Worm (Caenorhabditis elegans): ENCODE results near the gene F58A4.6.

F58A4.6 gene

ce11 chrIII:9614211-9614610, at the start of gene F58A4.6, which contains the start of gene pri-1 (continued):
- TF ChIP-seq vab-15 (tag; optimal IDR thresholded peaks at IDR 0.05): no peak
- TF ChIP-seq blmp-1 (tag; optimal IDR thresholded peaks at IDR 0.05): peak; percentile 7
- no peak for TF ChIP-seq aly-2 (tag; optimal IDR thresholded peaks at IDR 0.05)
- TF ChIP-seq nhr-19 (GFP tag; conservative IDR thresholded peaks at IDR 0.05): no peak; the same call in 1 of the 2 replicates
- TF ChIP-seq unc-30 (tag; optimal IDR thresholded peaks at IDR 0.05): no peak
- TF ChIP-seq ceh-88 (GFP tag; IDR thresholded peaks at IDR 0.05): no peak
- TF ChIP-seq nhr-76 (tag; optimal IDR thresholded peaks at IDR 0.05): no peak
- TF ChIP-seq xbp-1 (tag; optimal IDR thresholded peaks at IDR 0.05): no peak
- TF ChIP-seq skn-1 (tag; optimal IDR thresholded peaks at IDR 0.05): peak; percentile 12
- TF ChIP-seq pax-3 (tag; optimal IDR thresholded peaks at IDR 0.05): no peak
- TF ChIP-seq ceh-8 (GFP tag; optimal IDR thresholded peaks at IDR 0.05): no peak
- TF ChIP-seq sup-37 (GFP tag; optimal IDR thresholded peaks at IDR 0.05): no peak
- no peak for TF ChIP-seq nhr-237 (tag; optimal IDR thresholded peaks at IDR 0.05)
- TF ChIP-seq fos-1 (tag; optimal IDR thresholded peaks at IDR 0.05): no peak
- no peak for TF ChIP-seq nhr-11 (tag; optimal IDR thresholded peaks at IDR 0.05)
- peak; percentile 30 for TF ChIP-seq mep-1 (tag; optimal IDR thresholded peaks at IDR 0.05)
- TF ChIP-seq ces-1 (GFP tag; optimal IDR thresholded peaks at IDR 0.05): no peak
- peak; percentile 31 for TF ChIP-seq nhr-20 (tag; optimal IDR thresholded peaks at IDR 0.05)
- no peak for TF ChIP-seq sptf-1 (tag; optimal IDR thresholded peaks at IDR 0.05)
- TF ChIP-seq sox-4 (tag; optimal IDR thresholded peaks at IDR 0.05): no peak
- peak; percentile 48 for TF ChIP-seq F16B12.6 (tag; optimal IDR thresholded peaks at IDR 0.05)
- peak in 1 of 6 experiments; percentile 28 for TF ChIP-seq elt-3 (tag; optimal IDR thresholded peaks at IDR 0.05)
- TF ChIP-seq lin-13 (GFP tag; optimal IDR thresholded peaks at IDR 0.05): no peak
- TF ChIP-seq egl-27 (tag; optimal IDR thresholded peaks at IDR 0.05): no peak
- TF ChIP-seq lin-39 (tag; optimal IDR thresholded peaks at IDR 0.05): no peak
- peak; percentile 32 for TF ChIP-seq lin-15B (tag; optimal IDR thresholded peaks at IDR 0.05)
- TF ChIP-seq isw-1 (GFP tag; IDR thresholded peaks at IDR 0.05): no peak
- peak; percentile 19 for TF ChIP-seq tbx-2 (tag; optimal IDR thresholded peaks at IDR 0.05)
- peak; percentile 82 to 94 for TF ChIP-seq lin-35 (GFP tag; optimal IDR thresholded peaks at IDR 0.05)
- TF ChIP-seq alr-1 (tag; optimal IDR thresholded peaks at IDR 0.05; ENCODE audit: borderline replicate concordance): no peak
- TF ChIP-seq efl-3 (GFP tag; optimal IDR thresholded peaks at IDR 0.05): no peak

DNA sequence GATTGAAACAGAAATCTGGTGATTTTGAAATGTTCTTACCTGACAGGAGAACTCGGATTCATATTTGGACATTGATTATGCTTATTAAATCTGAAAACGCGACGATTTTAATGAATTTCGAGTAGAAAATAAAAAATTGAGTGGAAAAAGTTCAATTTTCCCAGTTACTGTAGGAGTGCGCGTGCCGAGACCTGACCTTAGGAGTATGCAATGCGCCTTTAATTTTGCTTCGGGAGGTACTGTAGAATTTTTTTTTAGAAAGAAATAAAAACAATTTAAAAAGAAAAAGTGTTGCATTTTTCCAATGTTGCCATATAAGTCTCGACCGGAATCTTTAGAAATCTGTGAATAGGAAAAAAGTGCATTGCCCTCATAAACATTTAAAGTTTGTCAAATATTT, 48.3 kb upstream of the F58A4.6 start, which contains the start of gene C48B4.11:
C48B4.11 (minus strand) TSS at position 143 of the 400 bp plus-strand sequence.
- no peak for TF ChIP-seq fkh-8 (tag; optimal IDR thresholded peaks at IDR 0.05)
- TF ChIP-seq fkh-10 (GFP tag; optimal IDR thresholded peaks at IDR 0.05): no peak
- no peak for TF ChIP-seq ceh-88 (GFP tag; IDR thresholded peaks at IDR 0.05)
- no peak for TF ChIP-seq lin-13 (GFP tag; optimal IDR thresholded peaks at IDR 0.05)
- TF ChIP-seq skn-1 (tag; optimal IDR thresholded peaks at IDR 0.05): no peak
- no peak for TF ChIP-seq mep-1 (tag; optimal IDR thresholded peaks at IDR 0.05)
- TF ChIP-seq tbx-2 (tag; optimal IDR thresholded peaks at IDR 0.05): no peak
- TF ChIP-seq rnt-1 (tag; optimal IDR thresholded peaks at IDR 0.05): no peak
- TF ChIP-seq irx-1 (tag; optimal IDR thresholded peaks at IDR 0.05): no peak

DNA sequence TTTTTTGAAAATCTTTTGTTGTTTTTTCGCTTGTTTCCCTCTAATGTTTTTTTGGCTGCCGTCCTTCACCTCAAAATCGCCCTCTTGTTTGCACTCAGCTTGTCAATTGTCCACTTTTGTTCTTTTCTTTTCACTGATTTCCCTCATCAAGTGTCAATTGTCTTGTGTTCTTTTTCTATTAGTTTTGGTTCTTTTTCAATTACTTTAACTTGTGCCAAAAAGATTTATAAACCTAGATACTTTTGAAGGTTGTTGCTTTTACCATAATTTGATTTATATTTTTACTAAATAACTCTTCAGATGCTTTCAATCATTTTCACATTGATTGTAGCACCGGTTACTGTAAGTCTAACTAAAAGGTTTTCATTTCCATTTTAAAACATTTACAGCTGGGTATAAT, 45.8 kb upstream of the F58A4.6 start, which contains the start of gene C48B4.13:
C48B4.13 (plus strand) TSS at position 301 of the 400 bp plus-strand sequence.
- TF ChIP-seq nhr-12 (tag; optimal IDR thresholded peaks at IDR 0.05) (no peak), ceh-82 (tag; optimal IDR thresholded peaks at IDR 0.05) (no peak)

DNA sequence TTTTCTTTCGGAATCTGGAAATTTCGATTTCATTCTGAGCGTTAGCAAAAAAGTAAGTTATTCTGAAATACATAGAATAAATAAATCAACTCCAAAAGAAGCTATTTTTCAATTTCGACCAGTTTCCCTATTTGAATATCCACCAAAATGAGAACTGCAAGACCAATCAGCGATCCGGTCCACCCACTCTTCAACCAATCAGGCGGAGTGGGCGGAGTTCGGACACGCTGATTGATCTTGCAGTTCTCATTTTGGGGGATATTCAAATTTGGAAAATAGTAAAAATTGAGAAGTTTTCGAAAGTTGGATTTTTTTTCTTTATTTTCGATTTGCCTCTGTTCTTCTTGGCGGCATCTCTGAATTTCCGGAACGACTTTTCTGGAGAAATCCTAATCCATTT, 43.4 kb upstream of the F58A4.6 start:
- TF ChIP-seq elt-2 (tag; optimal IDR thresholded peaks at IDR 0.05) (no peak), tbx-2 (tag; optimal IDR thresholded peaks at IDR 0.05) (peak; percentile 3), lin-15B (tag; optimal IDR thresholded peaks at IDR 0.05) (peak; percentile 9), xbp-1 (tag; optimal IDR thresholded peaks at IDR 0.05) (peak; percentile 78), vab-15 (tag; optimal IDR thresholded peaks at IDR 0.05) (no peak), lin-35 (GFP tag; optimal IDR thresholded peaks at IDR 0.05) (peak; percentile 59 to 81), efl-1 (optimal IDR thresholded peaks at IDR 0.05) (peak in 1 of 2 experiments; percentile 81), efl-1 (GFP tag; optimal IDR thresholded peaks at IDR 0.05 in 1 of 2) (peak; percentile 84 to 98), dsc-1 (tag; optimal IDR thresholded peaks at IDR 0.05) (no peak), F16B12.6 (tag; optimal IDR thresholded peaks at IDR 0.05) (no peak), nhr-28 (tag; optimal IDR thresholded peaks at IDR 0.05) (no peak), lsy-2 (tag; optimal IDR thresholded peaks at IDR 0.05) (peak in 1 of 2 experiments; percentile 59), dpl-1 (GFP tag; optimal IDR thresholded peaks at IDR 0.05) (peak; percentile 66 to 77 (median 75))
